Worm (Caenorhabditis elegans) whole organism, young adult: ENCODE measurements around the gene glp-1.

ENCODE experiments used
- B0261.1 ChIP-seq: sonication (generic microtip); optimal IDR thresholded peaks from 2 replicates; lab custom pipeline; 2016; ENCODE audit warnings: mild to moderate bottlenecking, missing genetic modification characterization, moderate library complexity, missing compliant biosample characterization
- B0336.3 ChIP-seq: fragments of 200-800 bp; sonication (Bioruptor generic); IDR thresholded peaks from 2 replicates; pipeline ENCODE4 v1.3.6; 2022; ENCODE audit warnings: missing genetic modification characterization, missing compliant biosample characterization
- D2030.7 ChIP-seq: fragments of 200-800 bp; sonication (Bioruptor generic); IDR thresholded peaks from 2 replicates; pipeline ENCODE4 v1.3.6; 2022; ENCODE audit warnings: missing genetic modification reagents, missing genetic modification characterization, missing compliant biosample characterization
- F33H1.4 ChIP-seq: fragments of 200-800 bp; sonication (Bioruptor generic); IDR thresholded peaks from 2 replicates; pipeline ENCODE4 v1.3.6; 2022; ENCODE audit warnings: missing genetic modification reagents, missing genetic modification characterization, missing compliant biosample characterization
- F37B4.10 ChIP-seq: fragments of 200-800 bp; sonication (Bioruptor generic); IDR thresholded peaks from 2 replicates; pipeline ENCODE4 v1.3.6; 2022; ENCODE audit warnings: missing genetic modification characterization, missing compliant biosample characterization
- F39B2.1 ChIP-seq: fragments of 200-800 bp; sonication (Bioruptor generic); IDR thresholded peaks from 2 replicates; pipeline ENCODE4 v1.3.6; 2022; ENCODE audit warnings: missing genetic modification reagents, missing genetic modification characterization, missing compliant biosample characterization
- F49E8.2 ChIP-seq: sonication (generic microtip); optimal IDR thresholded peaks from 3 replicates; lab custom pipeline; 2017; ENCODE audit warnings: missing genetic modification characterization, mild to moderate bottlenecking, missing compliant biosample characterization, antibody characterized with exemption, moderate library complexity; ENCODE audit not compliant: insufficient read depth
- T26A5.8 ChIP-seq: sonication (generic microtip); optimal IDR thresholded peaks from 2 replicates; lab custom pipeline; 2016; ENCODE audit warnings: missing genetic modification characterization, missing compliant biosample characterization
- Y53F4B.3 ChIP-seq: fragments of 200-800 bp; sonication (Bioruptor generic); IDR thresholded peaks from 2 replicates; pipeline ENCODE4 v1.3.6; 2022; ENCODE audit warnings: missing genetic modification reagents, missing genetic modification characterization, missing compliant biosample characterization
- Y53G8AR.9 ChIP-seq: fragments of 200-800 bp; sonication (Bioruptor generic); conservative IDR thresholded peaks from 2 replicates; pipeline ENCODE4 v1.3.6; 2022; ENCODE audit warnings: missing genetic modification reagents, missing genetic modification characterization, missing compliant biosample characterization
- Y56A3A.18 ChIP-seq: fragments of 200-800 bp; sonication (Bioruptor generic); IDR thresholded peaks from 2 replicates; pipeline ENCODE4 v1.3.6; 2022; ENCODE audit warnings: missing genetic modification reagents, missing genetic modification characterization, missing compliant biosample characterization
- Y79H2A.3 ChIP-seq: fragments of 200-800 bp; sonication (Bioruptor generic); conservative IDR thresholded peaks from 2 replicates; pipeline ENCODE4 v1.3.6; 2022; ENCODE audit warnings: missing genetic modification reagents, missing genetic modification characterization, missing compliant biosample characterization
- Y95B8A.8 ChIP-seq: fragments of 200-800 bp; sonication (Bioruptor generic); IDR thresholded peaks from 2 replicates; pipeline ENCODE4 v1.3.6; 2022; ENCODE audit warnings: missing genetic modification reagents, missing genetic modification characterization, missing compliant biosample characterization
- aptf-3 ChIP-seq: fragments of 200-800 bp; sonication (Bioruptor generic); IDR thresholded peaks from 2 replicates; pipeline ENCODE4 v1.3.6; 2022; ENCODE audit warnings: missing genetic modification characterization, missing compliant biosample characterization
- athp-1 ChIP-seq: sonication (generic microtip); optimal IDR thresholded peaks from 2 replicates; lab custom pipeline; 2017; ENCODE audit warnings: mild to moderate bottlenecking, missing genetic modification characterization, missing compliant biosample characterization
- cebp-2 ChIP-seq: fragments of 200-800 bp; sonication (Bioruptor generic); IDR thresholded peaks from 2 replicates; pipeline ENCODE4 v1.3.6; 2022; ENCODE audit warnings: missing genetic modification characterization, missing compliant biosample characterization
- ceh-100 ChIP-seq: fragments of 200-800 bp; sonication (Bioruptor generic); IDR thresholded peaks from 2 replicates; pipeline ENCODE4 v1.3.6; 2022; ENCODE audit warnings: missing genetic modification reagents, missing genetic modification characterization, missing compliant biosample characterization
- ceh-91 ChIP-seq: fragments of 200-800 bp; sonication (Bioruptor generic); IDR thresholded peaks from 2 replicates; pipeline ENCODE4 v1.3.6; 2022; ENCODE audit warnings: missing genetic modification reagents, missing genetic modification characterization, missing compliant biosample characterization
- dox-1 ChIP-seq: fragments of 200-800 bp; sonication (Bioruptor generic); IDR thresholded peaks from 2 replicates; pipeline ENCODE4 v1.3.6; 2022; ENCODE audit warnings: missing genetic modification reagents, missing genetic modification characterization, missing compliant biosample characterization
- efl-1 ChIP-seq: fragments of 150-350 bp; optimal IDR thresholded peaks from 2 replicates; lab custom pipeline; 2014; ENCODE audit warnings: missing biosample characterization, missing genetic modification reagents, missing genetic modification characterization
- egl-44 ChIP-seq: fragments of 200-800 bp; sonication (Bioruptor generic); IDR thresholded peaks from 2 replicates; pipeline ENCODE4 v1.3.6; 2022; ENCODE audit warnings: missing genetic modification reagents, missing genetic modification characterization, missing compliant biosample characterization
- egrh-3 ChIP-seq: fragments of 200-800 bp; sonication (Bioruptor generic); IDR thresholded peaks from 2 replicates; pipeline ENCODE4 v1.3.6; 2022; ENCODE audit warnings: missing genetic modification reagents, missing genetic modification characterization, missing compliant biosample characterization
- ekl-4 ChIP-seq: fragments of 200-800 bp; sonication (Bioruptor generic); IDR thresholded peaks from 2 replicates; pipeline ENCODE4 v1.3.6; 2022; ENCODE audit warnings: missing genetic modification reagents, missing genetic modification characterization, missing compliant biosample characterization
- hmg-1.2 ChIP-seq: fragments of 200-800 bp; sonication (Bioruptor generic); IDR thresholded peaks from 2 replicates; pipeline ENCODE4 v1.3.6; 2022; ENCODE audit warnings: missing genetic modification reagents, missing genetic modification characterization, missing compliant biosample characterization
- hmg-20 ChIP-seq: fragments of 200-800 bp; sonication (Bioruptor generic); IDR thresholded peaks from 2 replicates; pipeline ENCODE4 v1.3.6; 2022; ENCODE audit warnings: missing genetic modification reagents, missing genetic modification characterization, missing compliant biosample characterization
- hsf-1 ChIP-seq: fragments of 200-800 bp; sonication (Bioruptor generic); IDR thresholded peaks from 2 replicates; pipeline ENCODE4 v1.3.6; 2022; ENCODE audit warnings: missing genetic modification reagents, missing genetic modification characterization, missing compliant biosample characterization
- lin-26 ChIP-seq: fragments of 200-800 bp; sonication (Bioruptor generic); IDR thresholded peaks from 2 replicates; pipeline ENCODE4 v1.3.6; 2022; ENCODE audit warnings: missing genetic modification reagents, missing genetic modification characterization, missing compliant biosample characterization
- lin-35 ChIP-seq, 3 experiments: fragments of 150-350 bp in 2 of 3; sonication (generic microtip) in 1 of 3; optimal IDR thresholded peaks; 2 replicates each; lab custom pipeline; 2014 to 2018; ENCODE audit warnings: missing biosample characterization in 3 of 3, missing genetic modification characterization in 3 of 3, missing genetic modification reagents in 3 of 3
- lsl-1 ChIP-seq: fragments of 200-800 bp; sonication (Bioruptor generic); optimal IDR thresholded peaks from 2 replicates; lab custom pipeline; 2018; ENCODE audit warnings: mild to moderate bottlenecking, missing genetic modification characterization, moderate library complexity, missing compliant biosample characterization
- madf-3 ChIP-seq: fragments of 200-800 bp; sonication (Bioruptor generic); IDR thresholded peaks from 2 replicates; pipeline ENCODE4 v1.3.6; 2022; ENCODE audit warnings: missing genetic modification reagents, missing genetic modification characterization, missing compliant biosample characterization
- madf-6 ChIP-seq: fragments of 200-800 bp; sonication (Bioruptor generic); IDR thresholded peaks from 2 replicates; pipeline ENCODE4 v1.3.6; 2022; ENCODE audit warnings: missing genetic modification reagents, missing genetic modification characterization, missing compliant biosample characterization
- madf-8 ChIP-seq: fragments of 200-800 bp; sonication (Bioruptor generic); conservative IDR thresholded peaks from 2 replicates; pipeline ENCODE4 v1.3.6; 2022; ENCODE audit warnings: missing genetic modification reagents, missing genetic modification characterization, missing compliant biosample characterization
- mcd-1 ChIP-seq: fragments of 200-800 bp; sonication (Bioruptor generic); IDR thresholded peaks from 2 replicates; pipeline ENCODE4 v1.3.6; 2022; ENCODE audit warnings: missing genetic modification reagents, missing genetic modification characterization, missing compliant biosample characterization
- nfyb-1 ChIP-seq: fragments of 200-800 bp; sonication (Bioruptor generic); IDR thresholded peaks from 2 replicates; pipeline ENCODE4 v1.3.6; 2022; ENCODE audit warnings: missing genetic modification reagents, missing genetic modification characterization, missing compliant biosample characterization
- nhr-120 ChIP-seq: fragments of 200-800 bp; sonication (Bioruptor generic); IDR thresholded peaks from 2 replicates; pipeline ENCODE4 v1.3.6; 2022; ENCODE audit warnings: missing genetic modification characterization, missing compliant biosample characterization
- nhr-90 ChIP-seq: sonication (generic microtip); optimal IDR thresholded peaks from 2 replicates; lab custom pipeline; 2016; ENCODE audit warnings: missing genotype, mild to moderate bottlenecking, missing genetic modification characterization, missing compliant biosample characterization
- pbrm-1 ChIP-seq: fragments of 200-800 bp; sonication (Bioruptor generic); IDR thresholded peaks from 2 replicates; pipeline ENCODE4 v1.3.6; 2022; ENCODE audit warnings: missing genetic modification reagents, missing genetic modification characterization, missing compliant biosample characterization
- rcor-1 ChIP-seq: fragments of 200-800 bp; sonication (Bioruptor generic); IDR thresholded peaks from 2 replicates; pipeline ENCODE4 v1.3.6; 2022; ENCODE audit warnings: missing genetic modification reagents, missing genetic modification characterization, missing compliant biosample characterization
- rpc-1 ChIP-seq, 2 experiments: fragments of 150-350 bp in 1 of 2; sonication (generic microtip) in 1 of 2; optimal IDR thresholded peaks; 2 replicates each; lab custom pipeline; 2014 to 2018; ENCODE audit warnings: missing biosample characterization in 1 of 2, missing genetic modification characterization in 1 of 2, missing genetic modification reagents in 1 of 2, missing genotype in 1 of 2
- sea-2 ChIP-seq: fragments of 200-800 bp; sonication (Bioruptor generic); IDR thresholded peaks from 2 replicates; pipeline ENCODE4 v1.3.6; 2022; ENCODE audit warnings: missing genetic modification characterization, missing compliant biosample characterization
- tbp1 ChIP-seq: fragments of 200-800 bp; sonication (Bioruptor generic); optimal IDR thresholded peaks from 2 replicates; lab custom pipeline; 2018; ENCODE audit warnings: mild to moderate bottlenecking, missing genetic modification characterization, missing compliant biosample characterization
- xnd-1 ChIP-seq: sonication (generic microtip); optimal IDR thresholded peaks from 2 replicates; lab custom pipeline; 2016; ENCODE audit warnings: missing genotype, missing genetic modification reagents, missing genetic modification characterization, missing compliant biosample characterization
- zfh-2 ChIP-seq: fragments of 200-800 bp; sonication (Bioruptor generic); conservative IDR thresholded peaks from 2 replicates; pipeline ENCODE4 v1.3.6; 2022; ENCODE audit warnings: missing genetic modification reagents, missing genetic modification characterization, missing compliant biosample characterization
- ztf-18 ChIP-seq: sonication (generic microtip); optimal IDR thresholded peaks from 2 replicates; lab custom pipeline; 2016; ENCODE audit warnings: missing genotype, mild to moderate bottlenecking, missing genetic modification characterization, missing compliant biosample characterization
- ztf-25 ChIP-seq: fragments of 200-800 bp; sonication (Bioruptor generic); IDR thresholded peaks from 2 replicates; pipeline ENCODE4 v1.3.6; 2022; ENCODE audit warnings: missing genetic modification reagents, missing genetic modification characterization, missing compliant biosample characterization
- ztf-26 ChIP-seq: sonication (generic microtip); optimal IDR thresholded peaks from 2 replicates; lab custom pipeline; 2017; ENCODE audit warnings: missing genetic modification characterization, missing compliant biosample characterization

glp-1 gene

ce11 chrIII:9110270-9110669, 18.2 kb downstream of the glp-1 start:
- TF ChIP-seq F37B4.10 (GFP tag; lab: Robert Waterston, UW) (no peak), lin-35 (GFP tag; optimal IDR thresholded peaks at IDR 0.05; lab: Kevin White, UChicago) (no peak), xnd-1 (tag; lab: Kevin White, UChicago) (peak; percentile 42), rcor-1 (GFP tag; lab: Robert Waterston, UW) (0 out of 2 replicates have a peak, but pooled peaks have one; percentile 10), ztf-26 (tag; lab: Kevin White, UChicago) (no peak), efl-1 (peak; percentile 62), madf-8 (peak; percentile 4; the same call in 1 of the 2 replicates), F49E8.2 (tag; lab: Kevin White, UChicago) (no peak), madf-6 (peak; percentile 77)

- TF ChIP-seq Y56A3A.18 (peak; percentile 59; the same call in 1 of the 2 replicates), D2030.7 (GFP tag; lab: Robert Waterston, UW) (peak; percentile 78), aptf-3 (GFP tag; lab: Robert Waterston, UW) (peak; percentile 91), T26A5.8 (tag; lab: Kevin White, UChicago) (peak; percentile 5), madf-3 (peak; percentile 86), F39B2.1 (GFP tag; lab: Robert Waterston, UW) (0 out of 2 replicates have a peak, but pooled peaks have one; percentile 25), ceh-100 (GFP tag; lab: Robert Waterston, UW) (peak; percentile 59; the same call in 1 of the 2 replicates), B0336.3 (GFP tag; lab: Robert Waterston, UW) (peak; percentile 64; the same call in 1 of the 2 replicates), sea-2 (GFP tag; lab: Robert Waterston, UW) (0 out of 2 replicates have a peak, but pooled peaks have one; percentile 25), madf-8 (peak; percentile 29; the same call in 1 of the 2 replicates), nhr-90 (tag; lab: Kevin White, UChicago) (peak; percentile 1), cebp-2 (GFP tag; lab: Robert Waterston, UW) (peak; percentile 77; the same call in 1 of the 2 replicates), ceh-91 (GFP tag; lab: Robert Waterston, UW) (peak; percentile 41), rpc-1 (optimal IDR thresholded peaks at IDR 0.05; lab: Kevin White, UChicago) (peak; percentile 33), rpc-1 (tag; optimal IDR thresholded peaks at IDR 0.05; lab: Kevin White, UChicago) (peak; percentile 66), Y53G8AR.9 (GFP tag; lab: Robert Waterston, UW) (peak; percentile 80), nhr-120 (GFP tag; lab: Robert Waterston, UW) (0 out of 2 replicates have a peak, but pooled peaks have one; percentile 73), egl-44 (peak; percentile 80), lin-26 (peak; percentile 85), egrh-3 (GFP tag; lab: Robert Waterston, UW) (peak; percentile 64), hmg-1.2 (GFP tag; lab: Robert Waterston, UW) (peak; percentile 77), dox-1 (GFP tag; lab: Robert Waterston, UW) (peak; percentile 80), rcor-1 (GFP tag; lab: Robert Waterston, UW) (peak; percentile 68), hsf-1 (GFP tag; lab: Robert Waterston, UW) (peak; percentile 68), lsl-1 (GFP tag; lab: Kevin White, UChicago) (peak; percentile 14), B0261.1 (tag; lab: Kevin White, UChicago) (peak; percentile 69), Y95B8A.8 (GFP tag; lab: Robert Waterston, UW) (peak; percentile 56; the same call in 1 of the 2 replicates), Y79H2A.3 (0 out of 2 replicates have a peak, but pooled peaks have one; percentile 36), zfh-2 (GFP tag; lab: Robert Waterston, UW) (0 out of 2 replicates have a peak, but pooled peaks have one; percentile 9), ztf-25 (GFP tag; lab: Robert Waterston, UW) (peak; percentile 59; the same call in 1 of the 2 replicates), nfyb-1 (GFP tag; lab: Robert Waterston, UW) (peak; percentile 82; the same call in 1 of the 2 replicates), mcd-1 (GFP tag; lab: Robert Waterston, UW) (peak; percentile 96), madf-6 (peak; percentile 84), ekl-4 (GFP tag; lab: Robert Waterston, UW) (peak; percentile 80), tbp1 (GFP tag; lab: Kevin White, UChicago) (peak; percentile 86), hmg-20 (GFP tag; lab: Robert Waterston, UW) (0 out of 2 replicates have a peak, but pooled peaks have one; percentile 51), athp-1 (tag; lab: Kevin White, UChicago) (peak; percentile 3), pbrm-1 (GFP tag; lab: Robert Waterston, UW) (peak; percentile 69), ztf-18 (tag; lab: Kevin White, UChicago) (peak; percentile 36), Y53F4B.3 (GFP tag; lab: Robert Waterston, UW) (peak; percentile 59), F33H1.4 (GFP tag; lab: Robert Waterston, UW) (peak; percentile 48)
Measured at ce11 chrIII:9110914-9111313, 18.9 kb downstream of the glp-1 start.
